Worm (Caenorhabditis elegans) whole organism, early embryonic: ENCODE results near the gene C26D10.6.

Experiments used
- B0310.2 ChIP-seq: sonication (generic microtip); optimal IDR thresholded peaks from 2 replicates; lab custom pipeline; 2016; ENCODE audit warnings: mild to moderate bottlenecking, missing genetic modification characterization, missing compliant biosample characterization
- F13C5.2 ChIP-seq: sonication (generic microtip); optimal IDR thresholded peaks from 2 replicates; lab custom pipeline; 2017; ENCODE audit warnings: mild to moderate bottlenecking, missing genetic modification characterization, inconsistent platforms, missing compliant biosample characterization
- ama-1 ChIP-seq: fragments of 150-350 bp; optimal IDR thresholded peaks from 2 replicates; lab custom pipeline; 2014
- flt-1 ChIP-seq: fragments of 200-800 bp; sonication (Bioruptor generic); IDR thresholded peaks from 2 replicates; pipeline ENCODE4 v1.3.6; 2022; ENCODE audit warnings: missing genetic modification characterization, missing compliant biosample characterization
- hmg-4 ChIP-seq: fragments of 200-800 bp; sonication (Bioruptor generic); optimal IDR thresholded peaks from 2 replicates; lab custom pipeline; 2018; ENCODE audit warnings: mild to moderate bottlenecking, missing genetic modification characterization, missing compliant biosample characterization
- pes-1 ChIP-seq: fragments of 200-800 bp; sonication (Bioruptor generic); IDR thresholded peaks from 2 replicates; pipeline ENCODE4 v1.3.6; 2022; ENCODE audit warnings: missing genetic modification reagents, missing genetic modification characterization, missing compliant biosample characterization
- tbx-37 ChIP-seq: fragments of 200-800 bp; sonication (Bioruptor generic); conservative IDR thresholded peaks from 2 replicates; pipeline ENCODE4 v1.3.6; 2022; ENCODE audit warnings: missing genetic modification reagents, missing genetic modification characterization, missing compliant biosample characterization

ce11 chrII:8345613-8346012 lies 8.9 kb downstream of the C26D10.6 start:
- TF ChIP-seq flt-1: no peak
- TF ChIP-seq ama-1 (lab: Kevin White, UChicago): no peak
- TF ChIP-seq hmg-4 (GFP tag; lab: Kevin White, UChicago): no peak
- TF ChIP-seq tbx-37 (GFP tag; lab: Robert Waterston, UW): no peak
- no peak for TF ChIP-seq pes-1
- TF ChIP-seq B0310.2 (tag; lab: Kevin White, UChicago): no peak
- TF ChIP-seq F13C5.2 (tag; lab: Kevin White, UChicago): no peak
